Comparison of ENCODE assay signal across 4 worm cellular contexts in genomic region chrX:14297209-14297608, ce11.
TF ChIP-seq lines count a peak whose summit lies in the region.

No protein-coding gene starts in this region.

TF ChIP-seq in whole organism, L2 larva, 48 proteins besides CTCF, POLR2A, EP300 and RAD21 (continues in another document):
- TF ChIP-seq nhr-237 (tag; optimal IDR thresholded peaks at IDR 0.05; lab: Kevin White, UChicago): no peak
- TF ChIP-seq gmeb-1 (tag; optimal IDR thresholded peaks at IDR 0.05; lab: Kevin White, UChicago): peak; percentile 63
- no peak for TF ChIP-seq skn-1 (tag; optimal IDR thresholded peaks at IDR 0.05; lab: Kevin White, UChicago)
- TF ChIP-seq nhr-77 (tag; optimal IDR thresholded peaks at IDR 0.05; lab: Kevin White, UChicago): no peak
- TF ChIP-seq fos-1 (tag; optimal IDR thresholded peaks at IDR 0.05; lab: Kevin White, UChicago): peak; percentile 13
- TF ChIP-seq lin-11 (tag; optimal IDR thresholded peaks at IDR 0.05; lab: Kevin White, UChicago): peak; percentile 25
- TF ChIP-seq mab-5 (tag; optimal IDR thresholded peaks at IDR 0.05; lab: Kevin White, UChicago): peak; percentile 44
- TF ChIP-seq sma-3 (GFP tag; optimal IDR thresholded peaks at IDR 0.05; lab: Kevin White, UChicago): peak; percentile 43
- no peak for TF ChIP-seq ceh-82 (tag; optimal IDR thresholded peaks at IDR 0.05; lab: Kevin White, UChicago)
- no peak for TF ChIP-seq nhr-11 (tag; optimal IDR thresholded peaks at IDR 0.05; lab: Kevin White, UChicago)
- TF ChIP-seq ama-1 (optimal IDR thresholded peaks at IDR 0.05; lab: Kevin White, UChicago): no peak
- no peak for TF ChIP-seq mbf-1 (tag; optimal IDR thresholded peaks at IDR 0.05; lab: Kevin White, UChicago)
- TF ChIP-seq mdl-1 (tag; optimal IDR thresholded peaks at IDR 0.05; lab: Kevin White, UChicago): peak; percentile 35 to 50
- no peak for TF ChIP-seq lin-39 (tag; optimal IDR thresholded peaks at IDR 0.05; lab: Kevin White, UChicago)
- TF ChIP-seq nhr-12 (tag; optimal IDR thresholded peaks at IDR 0.05; lab: Kevin White, UChicago): no peak
- no peak for TF ChIP-seq nhr-10 (tag; optimal IDR thresholded peaks at IDR 0.05; lab: Kevin White, UChicago)
- TF ChIP-seq elt-3 (tag; optimal IDR thresholded peaks at IDR 0.05; lab: Kevin White, UChicago): no peak
- no peak for TF ChIP-seq ZK546.5 (tag; optimal IDR thresholded peaks at IDR 0.05; lab: Kevin White, UChicago)
- peak; percentile 91 for TF ChIP-seq nhr-129 (tag; optimal IDR thresholded peaks at IDR 0.05; lab: Kevin White, UChicago)
- TF ChIP-seq sma-9 (GFP tag; optimal IDR thresholded peaks at IDR 0.05; lab: Kevin White, UChicago): peak; percentile 79
- TF ChIP-seq sma-9 (tag; optimal IDR thresholded peaks at IDR 0.05; lab: Kevin White, UChicago): no peak
- TF ChIP-seq Y55F3AM.14 (GFP tag; optimal IDR thresholded peaks at IDR 0.05; lab: Kevin White, UChicago): no peak
- TF ChIP-seq unc-39 (tag; optimal IDR thresholded peaks at IDR 0.05; lab: Kevin White, UChicago): no peak
- TF ChIP-seq dmd-4 (tag; optimal IDR thresholded peaks at IDR 0.05; lab: Kevin White, UChicago): no peak

TF ChIP-seq in whole organism, L4 larva, 104 proteins besides CTCF, POLR2A, EP300 and RAD21 (continues in another document):
- TF ChIP-seq dmd-6 (GFP tag; IDR thresholded peaks at IDR 0.05; lab: Robert Waterston, UW) (peak; percentile 65), T26A8.4 (GFP tag; IDR thresholded peaks at IDR 0.05; lab: Robert Waterston, UW) (0 out of 2 replicates have a peak, but pooled peaks have one; percentile 61), mxl-3 (GFP tag; optimal IDR thresholded peaks at IDR 0.05; lab: Kevin White, UChicago) (peak; percentile 39), lin-1 (GFP tag; IDR thresholded peaks at IDR 0.05; lab: Robert Waterston, UW) (peak; percentile 29; the same call in 1 of the 2 replicates), dpl-1 (GFP tag; optimal IDR thresholded peaks at IDR 0.05; lab: Kevin White, UChicago) (peak; percentile 61), lin-13 (GFP tag; optimal IDR thresholded peaks at IDR 0.05; lab: Kevin White, UChicago) (no peak), zfp-3 (GFP tag; conservative IDR thresholded peaks at IDR 0.05; lab: Robert Waterston, UW) (no peak), unc-62 (GFP tag; optimal IDR thresholded peaks at IDR 0.05 in 1 of 2; lab: Kevin White, UChicago) (peak in 1 of 2 experiments; percentile 99), unc-62 (tag; optimal IDR thresholded peaks at IDR 0.05; lab: Kevin White, UChicago) (no peak), spr-1 (tag; optimal IDR thresholded peaks at IDR 0.05; lab: Kevin White, UChicago) (peak; percentile 31), mes-2 (tag; optimal IDR thresholded peaks at IDR 0.05; lab: Kevin White, UChicago; ENCODE audit: poor library complexity, severe bottlenecking) (peak; percentile 72), ctbp-1 (GFP tag; IDR thresholded peaks at IDR 0.05; lab: Robert Waterston, UW) (peak; percentile 63; the same call in 1 of the 2 replicates), nhr-25 (tag; optimal IDR thresholded peaks at IDR 0.05; lab: Kevin White, UChicago; ENCODE audit: borderline replicate concordance, insufficient read depth) (peak; percentile 76), egl-43 (GFP tag; IDR thresholded peaks at IDR 0.05; lab: Robert Waterston, UW) (peak; percentile 79), ama-1 (optimal IDR thresholded peaks at IDR 0.05; lab: Kevin White, UChicago) (no peak), F37D6.2 (tag; optimal IDR thresholded peaks at IDR 0.05; lab: Kevin White, UChicago) (peak; percentile 43), hlh-11 (tag; optimal IDR thresholded peaks at IDR 0.05; lab: Kevin White, UChicago) (peak; percentile 82), mdl-1 (tag; optimal IDR thresholded peaks at IDR 0.05; lab: Kevin White, UChicago) (peak; percentile 14 to 60), ceh-20 (GFP tag; IDR thresholded peaks at IDR 0.05; lab: Robert Waterston, UW) (peak; percentile 79), hlh-30 (tag; optimal IDR thresholded peaks at IDR 0.05; lab: Kevin White, UChicago; ENCODE audit: insufficient read depth) (peak; percentile 74), set-16 (GFP tag; IDR thresholded peaks at IDR 0.05; lab: Robert Waterston, UW) (peak; percentile 67), ceh-32 (tag; optimal IDR thresholded peaks at IDR 0.05; lab: Kevin White, UChicago; ENCODE audit: poor library complexity) (no peak)

TF ChIP-seq in whole organism, late embryonic, 69 proteins besides CTCF, POLR2A, EP300 and RAD21 (continues in another document):
- peak; percentile 70 for TF ChIP-seq unc-42 (tag; optimal IDR thresholded peaks at IDR 0.05; lab: Kevin White, UChicago)
- no peak for TF ChIP-seq pag-3 (tag; optimal IDR thresholded peaks at IDR 0.05; lab: Kevin White, UChicago; ENCODE audit: borderline replicate concordance)
- TF ChIP-seq pqm-1 (tag; optimal IDR thresholded peaks at IDR 0.05; lab: Kevin White, UChicago): no peak
- TF ChIP-seq ceh-24 (tag; optimal IDR thresholded peaks at IDR 0.05; lab: Kevin White, UChicago): no peak
- no peak for TF ChIP-seq hlh-6 (tag; optimal IDR thresholded peaks at IDR 0.05; lab: Kevin White, UChicago)
- no peak for TF ChIP-seq C38D4.7 (GFP tag; optimal IDR thresholded peaks at IDR 0.05; lab: Kevin White, UChicago)
- TF ChIP-seq syd-9 (tag; optimal IDR thresholded peaks at IDR 0.05; lab: Kevin White, UChicago): peak; percentile 57
- TF ChIP-seq C08G9.2 (tag; optimal IDR thresholded peaks at IDR 0.05; lab: Kevin White, UChicago): peak; percentile 50
- TF ChIP-seq lin-11 (tag; optimal IDR thresholded peaks at IDR 0.05; lab: Kevin White, UChicago): no peak
- peak; percentile 65 for TF ChIP-seq ceh-34 (tag; optimal IDR thresholded peaks at IDR 0.05; lab: Kevin White, UChicago)
- peak; percentile 91 for TF ChIP-seq ceh-48 (tag; optimal IDR thresholded peaks at IDR 0.05; lab: Kevin White, UChicago)
- no peak for TF ChIP-seq mec-3 (tag; optimal IDR thresholded peaks at IDR 0.05; lab: Kevin White, UChicago; ENCODE audit: borderline replicate concordance)
- TF ChIP-seq unc-55 (GFP tag; optimal IDR thresholded peaks at IDR 0.05; lab: Kevin White, UChicago): peak; percentile 84
- TF ChIP-seq ceh-31 (tag; optimal IDR thresholded peaks at IDR 0.05; lab: Kevin White, UChicago): peak; percentile 84
- TF ChIP-seq sdc-2 (tag; optimal IDR thresholded peaks at IDR 0.05; lab: Kevin White, UChicago): peak; percentile 75
- TF ChIP-seq fkh-6 (tag; optimal IDR thresholded peaks at IDR 0.05; lab: Kevin White, UChicago): peak; percentile 30
- peak; percentile 41 for TF ChIP-seq fax-1 (tag; optimal IDR thresholded peaks at IDR 0.05; lab: Kevin White, UChicago)
- no peak for TF ChIP-seq Y22D7AL.16 (tag; optimal IDR thresholded peaks at IDR 0.05; lab: Kevin White, UChicago)
- no peak for TF ChIP-seq pros-1 (tag; optimal IDR thresholded peaks at IDR 0.05; lab: Kevin White, UChicago)
- TF ChIP-seq ceh-30 (tag; optimal IDR thresholded peaks at IDR 0.05; lab: Kevin White, UChicago): no peak
- TF ChIP-seq ceh-19 (GFP tag; optimal IDR thresholded peaks at IDR 0.05; lab: Kevin White, UChicago): no peak
- TF ChIP-seq che-1 (tag; optimal IDR thresholded peaks at IDR 0.05; lab: Kevin White, UChicago): no peak
- TF ChIP-seq ceh-2 (tag; optimal IDR thresholded peaks at IDR 0.05; lab: Kevin White, UChicago): peak; percentile 60
- no peak for TF ChIP-seq ets-4 (tag; optimal IDR thresholded peaks at IDR 0.05; lab: Kevin White, UChicago)
- peak; percentile 74 for TF ChIP-seq ceh-18 (tag; optimal IDR thresholded peaks at IDR 0.05; lab: Kevin White, UChicago)
- no peak for TF ChIP-seq ztf-16 (tag; optimal IDR thresholded peaks at IDR 0.05; lab: Kevin White, UChicago)

TF ChIP-seq in whole organism, mixed stage, embryonic, 35 proteins besides CTCF, POLR2A, EP300 and RAD21 (continues in another document):
- TF ChIP-seq lsy-2 (tag; optimal IDR thresholded peaks at IDR 0.05; lab: Kevin White, UChicago) (peak; percentile 54), nhr-237 (tag; optimal IDR thresholded peaks at IDR 0.05; lab: Kevin White, UChicago) (peak; percentile 22), nhr-2 (tag; optimal IDR thresholded peaks at IDR 0.05; lab: Kevin White, UChicago) (no peak), nhr-28 (tag; optimal IDR thresholded peaks at IDR 0.05; lab: Kevin White, UChicago) (no peak), sem-2 (GFP tag; optimal IDR thresholded peaks at IDR 0.05; lab: Kevin White, UChicago) (no peak), snpc-4 (tag; optimal IDR thresholded peaks at IDR 0.05; lab: Kevin White, UChicago) (no peak), sptf-1 (tag; optimal IDR thresholded peaks at IDR 0.05; lab: Kevin White, UChicago) (peak; percentile 22), nhr-12 (tag; optimal IDR thresholded peaks at IDR 0.05; lab: Kevin White, UChicago) (no peak), hlh-1 (tag; optimal IDR thresholded peaks at IDR 0.05; lab: Kevin White, UChicago) (peak; percentile 57), mls-2 (tag; optimal IDR thresholded peaks at IDR 0.05; lab: Kevin White, UChicago) (peak; percentile 81), mab-5 (tag; optimal IDR thresholded peaks at IDR 0.05; lab: Kevin White, UChicago) (no peak), lin-13 (tag; optimal IDR thresholded peaks at IDR 0.05; lab: Kevin White, UChicago) (peak; percentile 45), ceh-83 (GFP tag; optimal IDR thresholded peaks at IDR 0.05; lab: Kevin White, UChicago) (no peak), ceh-39 (tag; optimal IDR thresholded peaks at IDR 0.05; lab: Kevin White, UChicago) (peak; percentile 99), elt-3 (tag; optimal IDR thresholded peaks at IDR 0.05; lab: Kevin White, UChicago) (no peak), mep-1 (tag; optimal IDR thresholded peaks at IDR 0.05; lab: Kevin White, UChicago) (peak; percentile 38), nhr-76 (tag; optimal IDR thresholded peaks at IDR 0.05; lab: Kevin White, UChicago) (no peak), drap-1 (GFP tag; optimal IDR thresholded peaks at IDR 0.05; lab: Kevin White, UChicago) (peak; percentile 67), cnd-1 (tag; optimal IDR thresholded peaks at IDR 0.05; lab: Kevin White, UChicago) (peak; percentile 62), ces-1 (GFP tag; optimal IDR thresholded peaks at IDR 0.05; lab: Kevin White, UChicago) (peak; percentile 76), tbx-8 (GFP tag; optimal IDR thresholded peaks at IDR 0.05; lab: Kevin White, UChicago) (no peak), ztf-11 (tag; optimal IDR thresholded peaks at IDR 0.05; lab: Kevin White, UChicago) (no peak), blmp-1 (tag; optimal IDR thresholded peaks at IDR 0.05; lab: Kevin White, UChicago) (no peak), M03D4.4 (tag; optimal IDR thresholded peaks at IDR 0.05; lab: Kevin White, UChicago) (no peak), ham-2 (GFP tag; optimal IDR thresholded peaks at IDR 0.05; lab: Kevin White, UChicago) (peak; percentile 6), unc-39 (tag; optimal IDR thresholded peaks at IDR 0.05; lab: Kevin White, UChicago) (no peak), bed-3 (GFP tag; optimal IDR thresholded peaks at IDR 0.05; lab: Kevin White, UChicago) (no peak), lin-32 (GFP tag; optimal IDR thresholded peaks at IDR 0.05; lab: Kevin White, UChicago) (no peak), zip-8 (tag; optimal IDR thresholded peaks at IDR 0.05; lab: Kevin White, UChicago) (no peak), flh-1 (GFP tag; optimal IDR thresholded peaks at IDR 0.05; lab: Kevin White, UChicago) (no peak), ceh-43 (GFP tag; optimal IDR thresholded peaks at IDR 0.05; lab: Kevin White, UChicago) (peak; percentile 20)
